Fruit fly (Drosophila melanogaster) whole organism, adult: Measurements from ENCODE around the gene Sbf.

ENCODE experiments used
- CG11617 ChIP-seq: fragments of 200-800 bp; sonication (Bioruptor generic); optimal IDR thresholded peaks from 2 replicates; lab custom pipeline; 2017; ENCODE audit warnings: mild to moderate bottlenecking, missing biosample characterization, missing genetic modification reagents, missing genetic modification characterization
- CG12768 ChIP-seq: fragments of 200-800 bp; sonication (Bioruptor generic); optimal IDR thresholded peaks from 2 replicates; lab custom pipeline; 2017; ENCODE audit warnings: missing biosample characterization, missing genetic modification characterization, mild to moderate bottlenecking, moderate library complexity, missing genetic modification reagents
- CG14711 ChIP-seq: fragments of 200-800 bp; sonication (Bioruptor generic); optimal IDR thresholded peaks from 2 replicates; lab custom pipeline; 2018; ENCODE audit warnings: missing biosample characterization, mild to moderate bottlenecking, missing genetic modification characterization, moderate library complexity
- CG1620 ChIP-seq: fragments of 200-800 bp; sonication (Bioruptor generic); optimal IDR thresholded peaks from 2 replicates; lab custom pipeline; 2016; ENCODE audit warnings: missing biosample characterization, missing genetic modification characterization
- CG33017 ChIP-seq: fragments of 200-800 bp; sonication (Bioruptor generic); optimal IDR thresholded peaks from 2 replicates; lab custom pipeline; 2018; ENCODE audit warnings: missing biosample characterization, mild to moderate bottlenecking, missing genetic modification characterization, moderate library complexity
- CG5204 ChIP-seq: fragments of 200-800 bp; sonication (Bioruptor generic); optimal IDR thresholded peaks from 2 replicates; lab custom pipeline; 2016; ENCODE audit warnings: missing biosample characterization, missing genetic modification characterization
- CG7045 ChIP-seq: fragments of 200-800 bp; sonication (Bioruptor generic); optimal IDR thresholded peaks from 2 replicates; lab custom pipeline; 2017; ENCODE audit warnings: missing biosample characterization, mild to moderate bottlenecking, missing genetic modification characterization
- CG7101 ChIP-seq: fragments of 200-800 bp; sonication (Bioruptor generic); optimal IDR thresholded peaks from 2 replicates; lab custom pipeline; 2018; ENCODE audit warnings: missing biosample characterization, mild to moderate bottlenecking, missing genetic modification characterization, moderate library complexity
- Clk ChIP-seq: fragments of 200-800 bp; sonication (Bioruptor generic); optimal IDR thresholded peaks from 2 replicates; lab custom pipeline; 2017; ENCODE audit warnings: missing biosample characterization, missing genetic modification characterization
- Crg-1 ChIP-seq: fragments of 200-800 bp; sonication (Bioruptor generic); optimal IDR thresholded peaks from 2 replicates; lab custom pipeline; 2016; ENCODE audit warnings: missing biosample characterization, missing genetic modification characterization
- Hr96 ChIP-seq: fragments of 200-800 bp; sonication (Bioruptor generic); optimal IDR thresholded peaks from 2 replicates; lab custom pipeline; 2016; ENCODE audit warnings: missing biosample characterization, missing genetic modification characterization
- Mnt ChIP-seq: fragments of 200-800 bp; sonication (Bioruptor generic); optimal IDR thresholded peaks from 2 replicates; lab custom pipeline; 2016; ENCODE audit warnings: missing biosample characterization, mild to moderate bottlenecking, missing genetic modification characterization
- bab1 ChIP-seq: fragments of 200-800 bp; sonication (Bioruptor generic); optimal IDR thresholded peaks from 3 replicates; lab custom pipeline; 2019; ENCODE audit warnings: missing biosample characterization, mild to moderate bottlenecking, missing genetic modification characterization, moderate library complexity
- cic ChIP-seq: fragments of 200-800 bp; sonication (Bioruptor generic); optimal IDR thresholded peaks from 2 replicates; lab custom pipeline; 2017; ENCODE audit warnings: missing biosample characterization, mild to moderate bottlenecking, missing genetic modification characterization, moderate library complexity
- cnc ChIP-seq, 2 experiments: fragments of >200 bp; optimal IDR thresholded peaks; 2 replicates each; lab custom pipeline; 2017
- kay ChIP-seq: fragments of 200-800 bp; sonication (Bioruptor generic); peaks from one replicate; lab custom pipeline; 2016; ENCODE audit warnings: missing biosample characterization, missing genetic modification characterization, borderline replicate concordance
- ovo ChIP-seq: fragments of 200-800 bp; sonication (Bioruptor generic); optimal IDR thresholded peaks from 2 replicates; lab custom pipeline; 2016; ENCODE audit warnings: missing biosample characterization, missing genetic modification characterization
- pad ChIP-seq: fragments of 200-800 bp; sonication (Bioruptor generic); optimal IDR thresholded peaks from 3 replicates; lab custom pipeline; 2017; ENCODE audit warnings: missing biosample characterization, missing genetic modification characterization, mild to moderate bottlenecking, moderate library complexity, missing genetic modification reagents
- tj ChIP-seq: fragments of 200-800 bp; sonication (Bioruptor generic); optimal IDR thresholded peaks from 3 replicates; lab custom pipeline; 2017; ENCODE audit warnings: missing biosample characterization, mild to moderate bottlenecking, missing genetic modification characterization, moderate library complexity
- toe ChIP-seq: fragments of 200-800 bp; sonication (Bioruptor generic); optimal IDR thresholded peaks from 2 replicates; lab custom pipeline; 2016; ENCODE audit warnings: missing biosample characterization, missing genetic modification characterization

Gene Sbf

dm6 chr3R:11773325-11773998 is 23.3 kb downstream of the Sbf start:
- no peak for TF ChIP-seq tj (GFP tag; lab: Kevin White, UChicago)
- TF ChIP-seq cic (GFP tag; lab: Kevin White, UChicago): no peak
- TF ChIP-seq pad (GFP tag; lab: Kevin White, UChicago): no peak
- no peak for TF ChIP-seq Hr96
- no peak for TF ChIP-seq kay (GFP tag; lab: Kevin White, UChicago)
- TF ChIP-seq Clk (GFP tag; lab: Kevin White, UChicago): no peak
- no peak for TF ChIP-seq CG33017 (tag; lab: Kevin White, UChicago)
- TF ChIP-seq CG11617: no peak
- TF ChIP-seq Mnt (GFP tag; lab: Kevin White, UChicago): no peak
- TF ChIP-seq CG1620 (GFP tag; lab: Kevin White, UChicago): no peak

- TF ChIP-seq CG7045 (GFP tag; lab: Kevin White, UChicago) (no peak), CG14711 (tag; lab: Kevin White, UChicago) (no peak), CG1620 (GFP tag; lab: Kevin White, UChicago) (no peak), kay (GFP tag; lab: Kevin White, UChicago) (peak; percentile 13), bab1 (GFP tag; lab: Kevin White, UChicago) (no peak), CG5204 (GFP tag; lab: Kevin White, UChicago) (no peak), Crg-1 (no peak), toe (GFP tag; lab: Kevin White, UChicago) (no peak), CG12768 (GFP tag; lab: Kevin White, UChicago) (no peak), cnc (optimal IDR thresholded peaks at IDR 0.05; lab: Kevin White, UChicago) (no peak), CG11617 (no peak), Mnt (GFP tag; lab: Kevin White, UChicago) (peak; percentile 20), Clk (GFP tag; lab: Kevin White, UChicago) (no peak), Hr96 (no peak)
Observed at dm6 chr3R:11772181-11772827, 24.4 kb downstream of the Sbf start.

dm6 chr3R:11771492-11771891 is 25.3 kb downstream of the Sbf start:
- TF ChIP-seq Mnt (GFP tag; lab: Kevin White, UChicago) (no peak), CG33017 (tag; lab: Kevin White, UChicago) (no peak), bab1 (GFP tag; lab: Kevin White, UChicago) (no peak), CG7045 (GFP tag; lab: Kevin White, UChicago) (no peak), toe (GFP tag; lab: Kevin White, UChicago) (no peak)

- TF ChIP-seq CG14711 (tag; lab: Kevin White, UChicago): no peak
- no peak for TF ChIP-seq Hr96
- TF ChIP-seq CG5204 (GFP tag; lab: Kevin White, UChicago): no peak
- no peak for TF ChIP-seq CG12768 (GFP tag; lab: Kevin White, UChicago)
- no peak for TF ChIP-seq toe (GFP tag; lab: Kevin White, UChicago)
- no peak for TF ChIP-seq Crg-1
- TF ChIP-seq CG7045 (GFP tag; lab: Kevin White, UChicago): no peak
- TF ChIP-seq CG33017 (tag; lab: Kevin White, UChicago): no peak
- TF ChIP-seq ovo (GFP tag; lab: Kevin White, UChicago): no peak
- no peak for TF ChIP-seq bab1 (GFP tag; lab: Kevin White, UChicago)
- no peak for TF ChIP-seq CG1620 (GFP tag; lab: Kevin White, UChicago)
- no peak for TF ChIP-seq kay (GFP tag; lab: Kevin White, UChicago)
- TF ChIP-seq cic (GFP tag; lab: Kevin White, UChicago): no peak
- no peak for TF ChIP-seq tj (GFP tag; lab: Kevin White, UChicago)
- TF ChIP-seq Clk (GFP tag; lab: Kevin White, UChicago): no peak
- no peak for TF ChIP-seq pad (GFP tag; lab: Kevin White, UChicago)
- TF ChIP-seq Mnt (GFP tag; lab: Kevin White, UChicago): no peak
Observed at dm6 chr3R:11770733-11771132, 26.0 kb downstream of the Sbf start.

- no peak for TF ChIP-seq Crg-1
- TF ChIP-seq CG5204 (GFP tag; lab: Kevin White, UChicago): no peak
- TF ChIP-seq CG7101 (tag; lab: Kevin White, UChicago): peak; percentile 80
- TF ChIP-seq CG33017 (tag; lab: Kevin White, UChicago): peak; percentile 84
- peak; percentile 73 for TF ChIP-seq CG12768 (GFP tag; lab: Kevin White, UChicago)
- TF ChIP-seq pad (GFP tag; lab: Kevin White, UChicago): peak; percentile 47
- peak; percentile 90 for TF ChIP-seq kay (GFP tag; lab: Kevin White, UChicago)
- peak; percentile 85 for TF ChIP-seq CG11617
- TF ChIP-seq Clk (GFP tag; lab: Kevin White, UChicago): peak; percentile 9
- TF ChIP-seq CG1620 (GFP tag; lab: Kevin White, UChicago): peak; percentile 59
- TF ChIP-seq CG7045 (GFP tag; lab: Kevin White, UChicago): peak; percentile 58
- peak; percentile 90 for TF ChIP-seq bab1 (GFP tag; lab: Kevin White, UChicago)
- peak; percentile 54 for TF ChIP-seq ovo (GFP tag; lab: Kevin White, UChicago)
- peak; percentile 93 for TF ChIP-seq cic (GFP tag; lab: Kevin White, UChicago)
- TF ChIP-seq Mnt (GFP tag; lab: Kevin White, UChicago): peak; percentile 82
- peak; percentile 45 for TF ChIP-seq CG14711 (tag; lab: Kevin White, UChicago)
- TF ChIP-seq Hr96: no peak
- TF ChIP-seq cnc (optimal IDR thresholded peaks at IDR 0.05; lab: Kevin White, UChicago): no peak
- no peak for TF ChIP-seq toe (GFP tag; lab: Kevin White, UChicago)
- peak; percentile 78 for TF ChIP-seq tj (GFP tag; lab: Kevin White, UChicago)
Observed at dm6 chr3R:11764279-11764880, 32.4 kb downstream of the Sbf start, which contains the start of gene Lk6. Gene Lk6 (minus strand): TSS chr3R:11764457.
